Worm (Caenorhabditis elegans) whole organism, L4 larva: ENCODE data around the gene C18H9.5.

Experiments used
- F10B5.3 ChIP-seq: sonication (generic microtip); optimal IDR thresholded peaks from 2 replicates; lab custom pipeline; 2016; ENCODE audit warnings: mild to moderate bottlenecking, missing genetic modification characterization, missing compliant biosample characterization
- F26F4.8 ChIP-seq: fragments of 200-800 bp; sonication (Bioruptor generic); conservative IDR thresholded peaks from 2 replicates; pipeline ENCODE4 v1.3.6; 2022; ENCODE audit warnings: missing genetic modification characterization, missing compliant biosample characterization
- F44E2.7 ChIP-seq: fragments of 200-800 bp; sonication (Bioruptor generic); IDR thresholded peaks from 2 replicates; pipeline ENCODE4 v2.1.2; 2022; ENCODE audit warnings: missing genetic modification characterization, missing compliant biosample characterization
- R02D3.7 ChIP-seq: fragments of 150-350 bp; sonication (generic microtip); optimal IDR thresholded peaks from 3 replicates; lab custom pipeline; 2014; ENCODE audit warnings: missing biosample characterization, missing genetic modification characterization
- Y5F2A.4 ChIP-seq: fragments of 200-800 bp; sonication (Bioruptor generic); optimal IDR thresholded peaks from 2 replicates; lab custom pipeline; 2018; ENCODE audit warnings: mild to moderate bottlenecking, missing genetic modification characterization, missing compliant biosample characterization
- Y75B8A.6 ChIP-seq: fragments of 200-800 bp; sonication (Bioruptor generic); IDR thresholded peaks from 2 replicates; pipeline ENCODE4 v1.3.6; 2022; ENCODE audit warnings: missing genetic modification reagents, missing genetic modification characterization, missing compliant biosample characterization
- aha-1 ChIP-seq: fragments of 150-350 bp; peaks from one replicate; lab custom pipeline; 2014; ENCODE audit warnings: missing biosample characterization, missing genetic modification characterization
- aly-2 ChIP-seq: sonication (generic microtip); optimal IDR thresholded peaks from 2 replicates; lab custom pipeline; 2018; ENCODE audit warnings: missing biosample characterization, missing genetic modification characterization
- cey-2 ChIP-seq: sonication (generic microtip); optimal IDR thresholded peaks from 3 replicates; lab custom pipeline; 2017; ENCODE audit warnings: missing genetic modification characterization, mild to moderate bottlenecking, missing compliant biosample characterization, antibody characterized with exemption, borderline replicate concordance; ENCODE audit not compliant: insufficient read depth
- daf-16 ChIP-seq, 3 experiments: sonication (generic microtip); optimal IDR thresholded peaks; 2 replicates each; lab custom pipeline; 2016 to 2017; ENCODE audit warnings: missing genetic modification characterization in 3 of 3, missing genetic modification reagents in 3 of 3, mild to moderate bottlenecking in 2 of 3, missing compliant biosample characterization in 2 of 3, missing biosample characterization in 1 of 3, moderate library complexity in 1 of 3
- dmd-6 ChIP-seq: fragments of 200-800 bp; sonication (Bioruptor generic); IDR thresholded peaks from 2 replicates; pipeline ENCODE4 v1.3.6; 2022; ENCODE audit warnings: missing genetic modification reagents, missing genetic modification characterization, missing compliant biosample characterization
- dpl-1 ChIP-seq: fragments of 150-350 bp; optimal IDR thresholded peaks from 2 replicates; lab custom pipeline; 2014; ENCODE audit warnings: missing biosample characterization, missing genetic modification reagents, missing genetic modification characterization
- egl-43 ChIP-seq: fragments of 200-800 bp; sonication (Bioruptor generic); IDR thresholded peaks from 2 replicates; pipeline ENCODE4 v1.3.6; 2022; ENCODE audit warnings: missing genetic modification reagents, missing genetic modification characterization, missing compliant biosample characterization
- hlh-11 ChIP-seq: fragments of 200-800 bp; sonication (Bioruptor generic); optimal IDR thresholded peaks from 2 replicates; lab custom pipeline; 2018; ENCODE audit warnings: mild to moderate bottlenecking, missing genetic modification characterization, missing compliant biosample characterization
- hmg-1.1 ChIP-seq: fragments of 200-800 bp; sonication (Bioruptor generic); IDR thresholded peaks from 2 replicates; pipeline ENCODE4 v1.3.6; 2022; ENCODE audit warnings: missing genetic modification reagents, missing genetic modification characterization, missing compliant biosample characterization
- lin-15B ChIP-seq: fragments of 150-350 bp; sonication (generic microtip); optimal IDR thresholded peaks from 3 replicates; lab custom pipeline; 2014; ENCODE audit warnings: missing biosample characterization, missing genetic modification characterization
- lin-39 ChIP-seq: fragments of 150-350 bp; optimal IDR thresholded peaks from 2 replicates; lab custom pipeline; 2014; ENCODE audit warnings: missing biosample characterization, missing genetic modification reagents, missing genetic modification characterization
- madf-9 ChIP-seq: fragments of 200-800 bp; sonication (Bioruptor generic); conservative IDR thresholded peaks from 2 replicates; pipeline ENCODE4 v1.3.6; 2022; ENCODE audit warnings: missing genetic modification reagents, missing genetic modification characterization, missing compliant biosample characterization
- mdt-29 ChIP-seq: fragments of 200-800 bp; sonication (Bioruptor generic); IDR thresholded peaks from 2 replicates; pipeline ENCODE4 v1.3.6; 2022; ENCODE audit warnings: missing genetic modification reagents, missing genetic modification characterization, missing compliant biosample characterization
- nhr-28 ChIP-seq: fragments of 150-350 bp; optimal IDR thresholded peaks from 2 replicates; lab custom pipeline; 2014; ENCODE audit warnings: missing biosample characterization, missing genetic modification characterization
- nhr-41 ChIP-seq: fragments of 200-800 bp; sonication (Bioruptor generic); IDR thresholded peaks from 2 replicates; pipeline ENCODE4 v1.3.6; 2022; ENCODE audit warnings: missing genetic modification reagents, missing genetic modification characterization, missing compliant biosample characterization
- nhr-42 ChIP-seq: fragments of 200-800 bp; sonication (Bioruptor generic); IDR thresholded peaks from 2 replicates; pipeline ENCODE4 v1.3.6; 2022; ENCODE audit warnings: missing genetic modification characterization, missing compliant biosample characterization
- nhr-6 ChIP-seq: fragments of 150-350 bp; optimal IDR thresholded peaks from 2 replicates; lab custom pipeline; 2014; ENCODE audit warnings: missing biosample characterization, missing genetic modification characterization
- nhr-76 ChIP-seq: fragments of 150-350 bp; optimal IDR thresholded peaks from 2 replicates; lab custom pipeline; 2014; ENCODE audit warnings: missing biosample characterization, missing genetic modification characterization
- nhr-77 ChIP-seq: fragments of 150-350 bp; optimal IDR thresholded peaks from 2 replicates; lab custom pipeline; 2014; ENCODE audit warnings: missing biosample characterization, missing genetic modification characterization
- php-3 ChIP-seq: fragments of 200-800 bp; sonication (Bioruptor generic); IDR thresholded peaks from 2 replicates; pipeline ENCODE4 v1.3.6; 2022; ENCODE audit warnings: missing genetic modification reagents, missing genetic modification characterization, missing compliant biosample characterization
- pqm-1 ChIP-seq: sonication (generic microtip); optimal IDR thresholded peaks from 2 replicates; lab custom pipeline; 2017; ENCODE audit warnings: missing biosample characterization, missing genetic modification characterization
- sdz-12 ChIP-seq: fragments of 200-800 bp; sonication (Bioruptor generic); optimal IDR thresholded peaks from 2 replicates; lab custom pipeline; 2018; ENCODE audit warnings: mild to moderate bottlenecking, missing genetic modification characterization, missing compliant biosample characterization
- skn-1 ChIP-seq: fragments of 150-350 bp; optimal IDR thresholded peaks from 2 replicates; lab custom pipeline; 2014; ENCODE audit warnings: missing biosample characterization, missing genetic modification characterization
- spr-1 ChIP-seq: sonication (generic microtip); optimal IDR thresholded peaks from 2 replicates; lab custom pipeline; 2016; ENCODE audit warnings: mild to moderate bottlenecking, missing genetic modification characterization, missing compliant biosample characterization
- unc-130 ChIP-seq: sonication (generic microtip); optimal IDR thresholded peaks from 2 replicates; lab custom pipeline; 2016; ENCODE audit warnings: missing genetic modification reagents, missing genetic modification characterization, missing compliant biosample characterization
- unc-62 ChIP-seq, 3 experiments: fragments of 150-350 bp in 1 of 3; sonication (generic microtip); optimal IDR thresholded peaks in 2 of 3; peaks in 1 of 3; 1 replicate in 1 of 3; 2 replicates in 2 of 3; lab custom pipeline; 2014 to 2017; ENCODE audit warnings: missing biosample characterization in 3 of 3, missing genetic modification characterization in 3 of 3, missing genetic modification reagents in 3 of 3, missing genotype in 1 of 3
- zfp-2 ChIP-seq: sonication (generic microtip); optimal IDR thresholded peaks from 2 replicates; lab custom pipeline; 2016; ENCODE audit warnings: mild to moderate bottlenecking, missing genetic modification characterization, missing compliant biosample characterization

Gene C18H9.5

DNA sequence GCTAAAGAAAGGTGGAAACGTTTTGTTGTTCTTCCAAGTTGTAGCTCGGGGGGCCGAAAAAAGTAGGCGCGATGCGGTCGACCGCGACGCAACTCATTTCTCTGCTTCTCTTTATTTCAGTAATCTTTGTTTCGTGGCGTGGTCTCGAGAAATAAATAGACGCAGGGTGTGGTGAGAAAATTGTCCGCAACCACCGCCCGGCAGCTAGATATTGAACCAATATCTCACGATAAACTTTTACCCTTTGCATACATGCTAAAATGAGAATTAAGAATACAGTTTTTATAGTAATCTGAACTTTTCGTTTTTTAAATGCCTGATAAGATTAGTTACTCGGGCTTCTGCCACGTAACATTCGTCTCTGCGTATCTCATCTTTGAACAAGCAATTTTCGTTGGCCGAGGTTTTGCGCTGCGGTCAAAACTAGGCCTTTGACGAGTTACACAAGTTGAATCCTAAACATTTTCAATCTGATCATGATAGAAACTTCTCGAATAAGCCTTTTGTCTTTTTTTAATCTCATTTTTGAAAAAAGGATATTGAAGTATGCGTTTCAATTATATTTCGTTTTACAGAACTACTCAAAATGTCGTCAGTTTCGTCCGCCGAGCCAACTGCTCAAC, 11.6 kb downstream of the C18H9.5 start, which contains the start of gene gyf-1 (continued):
- no peak for TF ChIP-seq F44E2.7 (GFP tag; lab: Robert Waterston, UW)
- TF ChIP-seq unc-62 (GFP tag; optimal IDR thresholded peaks at IDR 0.05 in 1 of 2; lab: Kevin White, UChicago): peak in 1 of 2 experiments; percentile 33
- no peak for TF ChIP-seq unc-62 (tag; optimal IDR thresholded peaks at IDR 0.05; lab: Kevin White, UChicago)
- no peak for TF ChIP-seq egl-43
- peak; percentile 56; the same call in 1 of the 2 replicates for TF ChIP-seq hmg-1.1 (GFP tag; lab: Robert Waterston, UW)
- TF ChIP-seq R02D3.7 (tag; lab: Kevin White, UChicago): no peak
- no peak for TF ChIP-seq nhr-76 (tag; lab: Kevin White, UChicago)
- no peak for TF ChIP-seq F26F4.8 (GFP tag; lab: Robert Waterston, UW)
- TF ChIP-seq nhr-6 (tag; lab: Kevin White, UChicago): peak; percentile 31
- TF ChIP-seq madf-9 (GFP tag; lab: Robert Waterston, UW): no peak

DNA sequence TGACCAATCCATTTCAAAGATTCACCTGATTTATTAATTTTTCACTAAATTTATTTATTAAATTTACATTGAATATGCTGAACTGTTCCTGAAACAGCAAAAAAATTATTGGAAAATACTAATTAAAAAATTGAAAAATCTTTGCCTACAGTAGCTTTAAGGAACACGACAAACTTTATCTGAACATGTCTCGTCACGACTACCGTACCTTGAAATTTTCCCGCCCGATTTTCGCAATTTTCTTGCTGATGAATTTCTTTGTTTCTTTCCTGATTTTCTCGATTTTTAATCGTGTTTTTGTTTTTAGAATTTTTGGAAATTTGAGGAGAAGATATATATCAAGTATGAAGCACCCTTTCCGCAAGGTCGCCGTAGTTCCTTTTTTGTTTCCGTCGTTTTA, 12.4 kb downstream of the C18H9.5 start:
- TF ChIP-seq unc-62 (GFP tag; optimal IDR thresholded peaks at IDR 0.05 in 1 of 2; lab: Kevin White, UChicago) (peak in 1 of 2 experiments; percentile 24), unc-62 (tag; optimal IDR thresholded peaks at IDR 0.05; lab: Kevin White, UChicago) (no peak), mdt-29 (no peak), unc-130 (GFP tag; lab: Kevin White, UChicago) (peak; percentile 41), dpl-1 (GFP tag; lab: Kevin White, UChicago) (no peak), nhr-76 (tag; lab: Kevin White, UChicago) (no peak)

DNA sequence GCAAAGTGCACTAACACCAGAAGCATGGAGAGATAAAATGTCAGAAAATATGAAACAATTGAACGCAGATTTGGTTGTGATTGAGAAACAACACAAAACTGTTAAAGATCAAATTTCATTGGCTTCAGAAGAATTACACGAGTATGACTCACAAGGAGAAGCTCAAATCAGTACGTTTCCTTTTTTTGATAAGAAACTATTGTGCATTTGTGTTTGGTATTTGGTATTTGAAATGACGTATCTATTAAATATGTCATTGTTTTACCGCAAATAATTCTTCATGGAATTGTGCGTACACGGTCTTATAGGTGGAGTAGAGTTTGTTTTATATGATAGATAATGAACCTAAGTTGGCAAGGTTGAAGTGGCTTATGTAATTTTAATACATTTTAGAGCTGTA, 13.9 kb downstream of the C18H9.5 start:
- TF ChIP-seq lin-15B (tag; lab: Kevin White, UChicago) (no peak), nhr-41 (no peak), Y75B8A.6 (GFP tag; lab: Robert Waterston, UW) (no peak), F10B5.3 (no peak), php-3 (GFP tag; lab: Robert Waterston, UW) (no peak), zfp-2 (no peak), dmd-6 (GFP tag; lab: Robert Waterston, UW) (peak; percentile 58; the same call in 1 of the 2 replicates), nhr-28 (peak; percentile 50), mdt-29 (no peak), Y5F2A.4 (GFP tag; lab: Kevin White, UChicago) (no peak), nhr-77 (peak; percentile 18), pqm-1 (tag; lab: Kevin White, UChicago) (peak; percentile 72), aly-2 (tag; lab: Kevin White, UChicago) (no peak), F44E2.7 (GFP tag; lab: Robert Waterston, UW) (no peak)

DNA sequence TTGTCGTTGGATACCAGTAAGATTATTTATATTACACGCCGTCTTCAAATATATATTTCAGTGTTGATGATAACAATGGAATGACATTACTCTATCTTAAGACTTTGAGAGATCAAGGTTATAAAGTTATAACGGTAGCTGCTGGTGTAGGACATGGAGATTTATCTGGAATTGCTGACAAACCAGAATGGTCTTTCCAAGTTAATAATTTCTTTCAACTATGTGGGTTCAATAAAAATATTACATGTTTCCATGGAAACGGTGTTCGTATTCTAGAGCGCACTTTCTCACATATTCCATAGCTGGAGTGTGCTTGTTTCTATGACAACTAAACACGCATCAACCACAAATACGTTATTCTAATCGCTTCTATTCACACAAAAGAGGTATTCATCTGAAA, 15.6 kb downstream of the C18H9.5 start, which contains the start of gene ift-74:
TSS of gene ift-74 (plus strand) at position 301 of the 400 bp plus-strand sequence.
- TF ChIP-seq hmg-1.1 (GFP tag; lab: Robert Waterston, UW) (no peak), spr-1 (tag; lab: Kevin White, UChicago) (no peak)
- TF ChIP-seq, all 104 proteins: peak for 0

DNA sequence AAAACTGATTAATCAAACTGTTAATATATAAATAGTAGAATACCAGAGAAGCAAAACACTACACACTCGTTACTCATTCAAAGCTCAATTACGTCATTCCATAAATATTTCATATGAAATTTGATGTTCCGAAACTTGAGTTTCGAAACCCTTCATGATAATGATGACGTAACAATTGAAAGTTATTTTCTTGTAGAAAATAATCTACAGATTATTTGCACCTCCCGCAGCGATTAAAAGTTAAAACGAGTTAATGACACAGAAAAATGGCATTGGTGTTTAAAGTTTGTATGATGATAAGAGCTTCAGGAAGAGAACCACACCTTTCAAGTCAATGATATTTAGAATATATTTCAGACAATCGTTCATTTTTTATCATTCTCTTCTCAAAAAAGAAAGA, 21.5 kb downstream of the C18H9.5 start, which contains the start of gene H43E16.1:
TSS of gene H43E16.1 (plus strand) at position 375 of the 400 bp plus-strand sequence.
- TF ChIP-seq skn-1 (tag; lab: Kevin White, UChicago) (no peak), hlh-11 (tag; lab: Kevin White, UChicago) (peak; percentile 23), nhr-42 (GFP tag; lab: Robert Waterston, UW) (no peak), lin-39 (no peak), nhr-77 (peak; percentile 32), sdz-12 (no peak), dmd-6 (GFP tag; lab: Robert Waterston, UW) (peak; percentile 79), daf-16 (GFP tag; optimal IDR thresholded peaks at IDR 0.05; lab: Kevin White, UChicago) (no peak), daf-16 (tag; optimal IDR thresholded peaks at IDR 0.05; lab: Kevin White, UChicago) (peak; percentile 57), aha-1 (tag; lab: Kevin White, UChicago) (peak; percentile 41), php-3 (GFP tag; lab: Robert Waterston, UW) (peak; percentile 76), pqm-1 (tag; lab: Kevin White, UChicago) (peak; percentile 80), nhr-28 (peak; percentile 63), cey-2 (tag; lab: Kevin White, UChicago) (no peak)
